Fruit fly (Drosophila melanogaster): Measurements from ENCODE around the gene CG16727.
A peak's percentile ranks its signal among the peaks of the same experiment; 100 is the strongest.

Gene CG16727

dm6 chr3R:19644094-19644900, 31.1 kb downstream of the CG16727 start, which contains the start of gene Vha13 (continued):
- peak; percentile 56 for TF ChIP-seq jim (GFP tag; optimal IDR thresholded peaks at IDR 0.05)

- TF ChIP-seq Dfd (GFP tag; optimal IDR thresholded peaks at IDR 0.05) = no peak
- TF ChIP-seq Dif (GFP tag; optimal IDR thresholded peaks at IDR 0.05; ENCODE audit: partially characterized antibody) = no peak
- TF ChIP-seq Rel (GFP tag; optimal IDR thresholded peaks at IDR 0.05) = no peak
- TF ChIP-seq Rel (tag; optimal IDR thresholded peaks at IDR 0.05) = no peak
- TF ChIP-seq lola (GFP tag; optimal IDR thresholded peaks at IDR 0.05) = no peak
- no peak for TF ChIP-seq CrebA (GFP tag; optimal IDR thresholded peaks at IDR 0.05; ENCODE audit: borderline replicate concordance)
- TF ChIP-seq ey (GFP tag; optimal IDR thresholded peaks at IDR 0.05) = no peak
- TF ChIP-seq Vsx2 (GFP tag; optimal IDR thresholded peaks at IDR 0.05; ENCODE audit: partially characterized antibody) = no peak
- TF ChIP-seq h (GFP tag; optimal IDR thresholded peaks at IDR 0.05) = no peak
- no peak for TF ChIP-seq CG9705 (GFP tag; optimal IDR thresholded peaks at IDR 0.05)
- TF ChIP-seq Hr83 (GFP tag; optimal IDR thresholded peaks at IDR 0.05; ENCODE audit: poor library complexity, severe bottlenecking) = peak; percentile 42
- TF ChIP-seq HLH106 (tag; optimal IDR thresholded peaks at IDR 0.05) = peak; percentile 7
- no peak for TF ChIP-seq sage (GFP tag; optimal IDR thresholded peaks at IDR 0.05)
- no peak for TF ChIP-seq Mio (GFP tag; optimal IDR thresholded peaks at IDR 0.05)
- TF ChIP-seq Sp1 (GFP tag; optimal IDR thresholded peaks at IDR 0.05) = no peak
- TF ChIP-seq dsf (GFP tag; optimal IDR thresholded peaks at IDR 0.05; ENCODE audit: borderline replicate concordance) = no peak
Measured at dm6 chr3R:19644901-19645204, 31.7 kb downstream of the CG16727 start, which contains the start of gene Nup58. Gene Nup58, plus strand, starts transcription at chr3R:19645026.

dm6 chr3R:19648289-19648916, 35.2 kb downstream of the CG16727 start, which contains the start of the genes CG6195 and CG31220:
Gene CG6195, minus strand, starts transcription at chr3R:19648410.
Gene CG31220, plus strand, starts transcription at chr3R:19648487.
- TF ChIP-seq Abd-B (GFP tag; optimal IDR thresholded peaks at IDR 0.05) (no peak), dmrt93B (GFP tag; optimal IDR thresholded peaks at IDR 0.05) (no peak), Dfd (GFP tag; optimal IDR thresholded peaks at IDR 0.05) (no peak), lola (GFP tag; optimal IDR thresholded peaks at IDR 0.05) (no peak), foxo (GFP tag; optimal IDR thresholded peaks at IDR 0.05) (peak in 1 of 2 experiments; percentile 32), Hr83 (GFP tag; optimal IDR thresholded peaks at IDR 0.05; ENCODE audit: poor library complexity, severe bottlenecking) (peak; percentile 28), fru (GFP tag; optimal IDR thresholded peaks at IDR 0.05) (peak; percentile 2), Rel (GFP tag; optimal IDR thresholded peaks at IDR 0.05) (no peak), Rel (tag; optimal IDR thresholded peaks at IDR 0.05) (no peak), psq (GFP tag; optimal IDR thresholded peaks at IDR 0.05) (no peak), GATAd (GFP tag; optimal IDR thresholded peaks at IDR 0.05) (no peak), br (GFP tag; optimal IDR thresholded peaks at IDR 0.05) (peak; percentile 49), dsf (GFP tag; optimal IDR thresholded peaks at IDR 0.05; ENCODE audit: borderline replicate concordance) (no peak), Vsx2 (GFP tag; optimal IDR thresholded peaks at IDR 0.05; ENCODE audit: partially characterized antibody) (no peak), sage (GFP tag; optimal IDR thresholded peaks at IDR 0.05) (no peak), HLH106 (tag; optimal IDR thresholded peaks at IDR 0.05) (peak; percentile 26), ey (GFP tag; optimal IDR thresholded peaks at IDR 0.05) (no peak), Myc (optimal IDR thresholded peaks at IDR 0.05) (no peak), h (GFP tag; optimal IDR thresholded peaks at IDR 0.05) (no peak), rgr (GFP tag; optimal IDR thresholded peaks at IDR 0.05) (peak; percentile 33), CG9705 (GFP tag; optimal IDR thresholded peaks at IDR 0.05) (no peak), sv (GFP tag; optimal IDR thresholded peaks at IDR 0.05) (no peak), Dif (GFP tag; optimal IDR thresholded peaks at IDR 0.05; ENCODE audit: partially characterized antibody) (no peak), tai (GFP tag; optimal IDR thresholded peaks at IDR 0.05) (no peak)

- TF ChIP-seq woc (GFP tag; optimal IDR thresholded peaks at IDR 0.05) (no peak), Abd-B (GFP tag; optimal IDR thresholded peaks at IDR 0.05) (no peak), sv (GFP tag; optimal IDR thresholded peaks at IDR 0.05) (no peak), Rel (GFP tag; optimal IDR thresholded peaks at IDR 0.05) (no peak), Rel (tag; optimal IDR thresholded peaks at IDR 0.05) (no peak), brk (GFP tag; optimal IDR thresholded peaks at IDR 0.05) (no peak), Dfd (GFP tag; optimal IDR thresholded peaks at IDR 0.05) (no peak), dmrt93B (GFP tag; optimal IDR thresholded peaks at IDR 0.05) (no peak), OdsH (GFP tag; optimal IDR thresholded peaks at IDR 0.05) (no peak), GATAd (GFP tag; optimal IDR thresholded peaks at IDR 0.05) (no peak), Vsx2 (GFP tag; optimal IDR thresholded peaks at IDR 0.05; ENCODE audit: partially characterized antibody) (no peak), tai (GFP tag; optimal IDR thresholded peaks at IDR 0.05) (no peak), sage (GFP tag; optimal IDR thresholded peaks at IDR 0.05) (no peak), foxo (GFP tag; optimal IDR thresholded peaks at IDR 0.05) (no peak), jim (GFP tag; optimal IDR thresholded peaks at IDR 0.05) (no peak), ey (GFP tag; optimal IDR thresholded peaks at IDR 0.05) (no peak), Dif (GFP tag; optimal IDR thresholded peaks at IDR 0.05; ENCODE audit: partially characterized antibody) (no peak), h (GFP tag; optimal IDR thresholded peaks at IDR 0.05) (no peak), Hr83 (GFP tag; optimal IDR thresholded peaks at IDR 0.05; ENCODE audit: poor library complexity, severe bottlenecking) (no peak), CrebA (GFP tag; optimal IDR thresholded peaks at IDR 0.05; ENCODE audit: borderline replicate concordance) (no peak), rgr (GFP tag; optimal IDR thresholded peaks at IDR 0.05) (no peak)
Measured at dm6 chr3R:19650718-19651117, 37.5 kb downstream of the CG16727 start, which contains the start of gene CG31219. Gene CG31219, plus strand, starts transcription at chr3R:19651018.
